Fruit fly (Drosophila melanogaster): Measurements from ENCODE around the gene Cyp28a5.

DNA sequence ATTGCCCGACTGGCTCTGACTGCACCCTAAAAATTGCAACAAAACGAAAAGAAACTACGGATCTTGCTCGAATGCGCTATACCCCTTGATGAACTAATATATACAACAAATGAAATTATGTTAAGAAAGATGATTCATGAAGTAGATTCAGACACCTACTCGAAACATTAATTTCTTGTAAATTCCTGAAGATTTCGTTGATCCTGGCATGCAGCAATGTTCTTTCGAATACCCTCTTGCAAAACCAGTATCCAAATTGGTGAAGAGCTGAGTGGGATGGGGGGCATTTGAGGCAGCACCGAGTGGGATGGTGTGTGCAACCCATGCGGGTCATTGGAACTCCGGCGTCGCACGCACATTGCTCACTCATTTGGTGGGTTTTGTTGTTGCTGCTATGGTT is 21.3 kb upstream of the Cyp28a5 start:
- peak; percentile 91 for TF ChIP-seq rn (GFP tag; IDR thresholded peaks at IDR 0.05)
- peak; percentile 85 for TF ChIP-seq EcR (GFP tag; optimal IDR thresholded peaks at IDR 0.05)
- peak; percentile 93 for TF ChIP-seq CG15710 (tag; optimal IDR thresholded peaks at IDR 0.05)
- peak; percentile 98 for TF ChIP-seq CG4496 (GFP tag; IDR thresholded peaks at IDR 0.05)
- peak; percentile 96 for TF ChIP-seq Ets98B (GFP tag; IDR thresholded peaks at IDR 0.05)
- TF ChIP-seq Pif1B (GFP tag; optimal IDR thresholded peaks at IDR 0.05) = peak; percentile 94
- TF ChIP-seq CG14655 (GFP tag; optimal IDR thresholded peaks at IDR 0.05) = peak; percentile 96
- peak; percentile 91 for TF ChIP-seq CG9948 (tag; optimal IDR thresholded peaks at IDR 0.05)
- peak; percentile 59 for TF ChIP-seq D1 (tag; optimal IDR thresholded peaks at IDR 0.05)
- peak; percentile 98 for TF ChIP-seq fd96Ca (GFP tag; IDR thresholded peaks at IDR 0.05)
- TF ChIP-seq CG10348 (GFP tag; IDR thresholded peaks at IDR 0.05) = peak; percentile 79
